Fruit fly (Drosophila melanogaster) ovary, adult (tissue): ENCODE results near the gene CG15209.

Source experiments
- CG17801 ChIP-seq: fragments of 200-800 bp; optimal IDR thresholded peaks from 2 replicates; lab custom pipeline; 2019; ENCODE audit warnings: missing biosample characterization, mild to moderate bottlenecking, missing genetic modification characterization, moderate library complexity; ENCODE audit not compliant: partially characterized antibody

The CG15209 gene

dm6 chrX:10823441-10823818 lies 18.6 kb upstream of the CG15209 start:
- TF ChIP-seq CG17801 (GFP tag; lab: Kevin White, UChicago), result no peak

dm6 chrX:10824227-10824702 lies 17.7 kb upstream of the CG15209 start, which contains the start of gene Imp:
Imp (minus strand) TSS chrX:10824277.
- no peak for TF ChIP-seq CG17801 (GFP tag; lab: Kevin White, UChicago)

- no peak for TF ChIP-seq CG17801 (GFP tag; lab: Kevin White, UChicago)
Measured at dm6 chrX:10825349-10826129, 16.5 kb upstream of the CG15209 start.

dm6 chrX:10827301-10827700 lies 14.7 kb upstream of the CG15209 start:
- no peak for TF ChIP-seq CG17801 (GFP tag; lab: Kevin White, UChicago)

dm6 chrX:10832369-10832768 lies 9.6 kb upstream of the CG15209 start:
- peak; percentile 21 for TF ChIP-seq CG17801 (GFP tag; lab: Kevin White, UChicago)

dm6 chrX:10835631-10836030 lies 6.4 kb upstream of the CG15209 start:
- TF ChIP-seq CG17801 (GFP tag; lab: Kevin White, UChicago), result no peak

dm6 chrX:10838962-10839361 lies 3.0 kb upstream of the CG15209 start, which contains the start of gene CG15210:
CG15210 (plus strand) TSS chrX:10839230.
- TF ChIP-seq CG17801 (GFP tag; lab: Kevin White, UChicago), result no peak

- TF ChIP-seq CG17801 (GFP tag; lab: Kevin White, UChicago), result no peak
Measured at dm6 chrX:10840892-10841564, 977 bp upstream of the CG15209 start.

- TF ChIP-seq CG17801 (GFP tag; lab: Kevin White, UChicago), result no peak
Measured at dm6 chrX:10844807-10845206, 2.8 kb downstream of the CG15209 start, which contains the start of gene CG32669. CG32669 (minus strand) TSS chrX:10845081.

- TF ChIP-seq CG17801 (GFP tag; lab: Kevin White, UChicago), result peak; percentile 36
Measured at dm6 chrX:10845256-10845655, 3.3 kb downstream of the CG15209 start.

dm6 chrX:10846972-10847435 lies 5.0 kb downstream of the CG15209 start, which contains the start of gene sbr:
sbr (minus strand) TSS chrX:10847092.
- no peak for TF ChIP-seq CG17801 (GFP tag; lab: Kevin White, UChicago)

- no peak for TF ChIP-seq CG17801 (GFP tag; lab: Kevin White, UChicago)
Measured at dm6 chrX:10847436-10847446, 5.2 kb downstream of the CG15209 start, which contains the start of gene Pgls. Pgls (plus strand) TSS chrX:10847438.

dm6 chrX:10847447-10847846 lies 5.4 kb downstream of the CG15209 start:
- no peak for TF ChIP-seq CG17801 (GFP tag; lab: Kevin White, UChicago)

dm6 chrX:10848565-10848964 lies 6.6 kb downstream of the CG15209 start, which contains the start of gene CG2202:
CG2202 (plus strand) TSS chrX:10848757.
- TF ChIP-seq CG17801 (GFP tag; lab: Kevin White, UChicago), result peak; percentile 35

- TF ChIP-seq CG17801 (GFP tag; lab: Kevin White, UChicago), result no peak
Measured at dm6 chrX:10854686-10855085, 12.7 kb downstream of the CG15209 start, which contains the start of gene feo. feo (minus strand) TSS chrX:10854869.

dm6 chrX:10857376-10857775 lies 15.4 kb downstream of the CG15209 start, which contains the start of the genes sofe and CG2186:
sofe (minus strand) TSS chrX:10857413.
CG2186 (plus strand) TSS chrX:10857655.
- peak; percentile 63 for TF ChIP-seq CG17801 (GFP tag; lab: Kevin White, UChicago)
